Worm (Caenorhabditis elegans) whole organism, late embryonic: ENCODE measurements around the gene sri-6.

Experiments used
- C08G9.2 ChIP-seq: sonication (generic microtip); optimal IDR thresholded peaks from 2 replicates; lab custom pipeline; 2016; ENCODE audit warnings: mild to moderate bottlenecking, missing genetic modification characterization, moderate library complexity, missing compliant biosample characterization
- F13H6.1 ChIP-seq: sonication (generic microtip); optimal IDR thresholded peaks from 2 replicates; lab custom pipeline; 2016; ENCODE audit warnings: missing genetic modification characterization, missing compliant biosample characterization
- K02D7.2 ChIP-seq: sonication (generic microtip); optimal IDR thresholded peaks from 2 replicates; lab custom pipeline; 2017; ENCODE audit warnings: mild to moderate bottlenecking, missing genetic modification characterization, missing compliant biosample characterization
- ahr-1 ChIP-seq: sonication (generic microtip); optimal IDR thresholded peaks from 2 replicates; lab custom pipeline; 2016; ENCODE audit warnings: missing genetic modification characterization, missing compliant biosample characterization
- ama-1 ChIP-seq: fragments of 150-350 bp; optimal IDR thresholded peaks from 2 replicates; lab custom pipeline; 2014
- ceh-18 ChIP-seq: sonication (generic microtip); optimal IDR thresholded peaks from 2 replicates; lab custom pipeline; 2016; ENCODE audit warnings: missing genetic modification characterization, missing compliant biosample characterization
- ceh-2 ChIP-seq: sonication (generic microtip); optimal IDR thresholded peaks from 2 replicates; lab custom pipeline; 2016; ENCODE audit warnings: missing genotype, missing genetic modification characterization, missing compliant biosample characterization
- ceh-22 ChIP-seq: sonication (generic microtip); optimal IDR thresholded peaks from 2 replicates; lab custom pipeline; 2017; ENCODE audit warnings: missing biosample characterization, missing genetic modification characterization
- ceh-24 ChIP-seq: sonication (generic microtip); optimal IDR thresholded peaks from 2 replicates; lab custom pipeline; 2016; ENCODE audit warnings: mild to moderate bottlenecking, missing genetic modification characterization, missing compliant biosample characterization
- ceh-30 ChIP-seq: fragments of 150-350 bp; optimal IDR thresholded peaks from 2 replicates; lab custom pipeline; 2014; ENCODE audit warnings: missing biosample characterization, missing genetic modification characterization
- ceh-31 ChIP-seq: sonication (generic microtip); optimal IDR thresholded peaks from 2 replicates; lab custom pipeline; 2016; ENCODE audit warnings: missing genetic modification characterization, missing compliant biosample characterization
- ceh-45 ChIP-seq: fragments of 200-800 bp; sonication (Bioruptor generic); IDR thresholded peaks from 2 replicates; pipeline ENCODE4 v1.3.6; 2022; ENCODE audit warnings: missing genetic modification reagents, missing genetic modification characterization, missing compliant biosample characterization
- ceh-48 ChIP-seq: sonication (generic microtip); optimal IDR thresholded peaks from 2 replicates; lab custom pipeline; 2016; ENCODE audit warnings: missing genetic modification characterization, inconsistent platforms, missing compliant biosample characterization
- dve-1 ChIP-seq: sonication (generic microtip); optimal IDR thresholded peaks from 2 replicates; lab custom pipeline; 2017; ENCODE audit warnings: antibody characterized with exemption, mild to moderate bottlenecking, missing genetic modification characterization, missing compliant biosample characterization
- elt-4 ChIP-seq: sonication (generic microtip); optimal IDR thresholded peaks from 2 replicates; lab custom pipeline; 2016; ENCODE audit warnings: missing genetic modification characterization, missing compliant biosample characterization
- ets-4 ChIP-seq: sonication (generic microtip); optimal IDR thresholded peaks from 2 replicates; lab custom pipeline; 2016; ENCODE audit warnings: missing genetic modification characterization, missing compliant biosample characterization
- fax-1 ChIP-seq: sonication (generic microtip); optimal IDR thresholded peaks from 2 replicates; lab custom pipeline; 2016; ENCODE audit warnings: missing genotype, missing genetic modification characterization, missing compliant biosample characterization
- fkh-6 ChIP-seq: sonication (generic microtip); optimal IDR thresholded peaks from 2 replicates; lab custom pipeline; 2016; ENCODE audit warnings: missing genetic modification characterization, missing compliant biosample characterization
- hlh-13 ChIP-seq: fragments of 200-800 bp; sonication (Bioruptor generic); optimal IDR thresholded peaks from 2 replicates; lab custom pipeline; 2018; ENCODE audit warnings: mild to moderate bottlenecking, missing genetic modification characterization, missing compliant biosample characterization
- hlh-15 ChIP-seq: sonication (generic microtip); optimal IDR thresholded peaks from 2 replicates; lab custom pipeline; 2016; ENCODE audit warnings: missing genetic modification characterization, missing compliant biosample characterization
- hlh-30 ChIP-seq: sonication (generic microtip); optimal IDR thresholded peaks from 2 replicates; lab custom pipeline; 2017; ENCODE audit warnings: antibody characterized with exemption, missing genetic modification characterization, missing compliant biosample characterization; ENCODE audit not compliant: insufficient read depth
- hlh-6 ChIP-seq: sonication (generic microtip); optimal IDR thresholded peaks from 2 replicates; lab custom pipeline; 2016; ENCODE audit warnings: missing genotype, missing genetic modification characterization, missing compliant biosample characterization
- hlh-8 ChIP-seq: sonication (generic microtip); optimal IDR thresholded peaks from 2 replicates; lab custom pipeline; 2016; ENCODE audit warnings: missing genotype, missing genetic modification characterization, missing compliant biosample characterization
- lim-6 ChIP-seq: sonication (generic microtip); optimal IDR thresholded peaks from 2 replicates; lab custom pipeline; 2016; ENCODE audit warnings: missing genetic modification characterization, missing compliant biosample characterization
- lin-11 ChIP-seq: fragments of 200-800 bp; sonication (Bioruptor generic); optimal IDR thresholded peaks from 2 replicates; lab custom pipeline; 2018; ENCODE audit warnings: mild to moderate bottlenecking, missing genetic modification characterization, missing compliant biosample characterization
- nfya-1 ChIP-seq: sonication (generic microtip); optimal IDR thresholded peaks from 2 replicates; lab custom pipeline; 2017; ENCODE audit warnings: missing genetic modification characterization, mild to moderate bottlenecking, missing compliant biosample characterization, antibody characterized with exemption, moderate library complexity
- nhr-11 ChIP-seq: fragments of 150-350 bp; optimal IDR thresholded peaks from 2 replicates; lab custom pipeline; 2014; ENCODE audit warnings: missing biosample characterization, missing genetic modification characterization
- nhr-232 ChIP-seq: sonication (generic microtip); optimal IDR thresholded peaks from 2 replicates; lab custom pipeline; 2016; ENCODE audit warnings: missing genetic modification characterization, missing compliant biosample characterization
- npax-4 ChIP-seq: sonication (generic microtip); optimal IDR thresholded peaks from 2 replicates; lab custom pipeline; 2016; ENCODE audit warnings: missing genetic modification characterization, missing compliant biosample characterization
- pax-1 ChIP-seq: fragments of 150-350 bp; optimal IDR thresholded peaks from 2 replicates; lab custom pipeline; 2014; ENCODE audit warnings: missing biosample characterization, missing genetic modification characterization
- pha-2 ChIP-seq: sonication (generic microtip); optimal IDR thresholded peaks from 2 replicates; lab custom pipeline; 2017; ENCODE audit warnings: mild to moderate bottlenecking, missing genetic modification characterization, missing compliant biosample characterization
- pha-4 ChIP-seq: fragments of 150-350 bp; optimal IDR thresholded peaks from 2 replicates; lab custom pipeline; 2018; ENCODE audit warnings: missing biosample characterization, missing genetic modification reagents, missing genetic modification characterization
- rnt-1 ChIP-seq: sonication (generic microtip); optimal IDR thresholded peaks from 2 replicates; lab custom pipeline; 2016; ENCODE audit warnings: missing genetic modification characterization, missing compliant biosample characterization
- sox-4 ChIP-seq: sonication (generic microtip); optimal IDR thresholded peaks from 2 replicates; lab custom pipeline; 2017; ENCODE audit warnings: mild to moderate bottlenecking, missing genetic modification characterization, inconsistent platforms, missing compliant biosample characterization
- syd-9 ChIP-seq: sonication (generic microtip); optimal IDR thresholded peaks from 2 replicates; lab custom pipeline; 2016; ENCODE audit warnings: mild to moderate bottlenecking, missing genetic modification characterization, moderate library complexity, missing compliant biosample characterization
- unc-3 ChIP-seq, 2 experiments: fragments of 200-800 bp in 1 of 2; sonication (Bioruptor generic) in 1 of 2; sonication (generic microtip) in 1 of 2; conservative IDR thresholded peaks in 1 of 2; optimal IDR thresholded peaks in 1 of 2; 2 replicates each; pipeline versions ENCODE4 v1.3.6 to Lab custom; 2016 to 2022; ENCODE audit warnings: missing compliant biosample characterization in 2 of 2, missing genetic modification characterization in 2 of 2, missing genetic modification reagents in 1 of 2
- unc-55 ChIP-seq: sonication (generic microtip); optimal IDR thresholded peaks from 2 replicates; lab custom pipeline; 2017; ENCODE audit warnings: missing biosample characterization, missing genetic modification reagents, missing genetic modification characterization

The sri-6 gene

ce11 chrV:13197823-13198222 is 12.3 kb downstream of the sri-6 start, which contains the start of gene F57B1.9:
F57B1.9 (minus strand) TSS chrV:13197923.
- TF ChIP-seq pax-1 (tag; lab: Kevin White, UChicago) = no peak
- TF ChIP-seq ceh-24 (tag; lab: Kevin White, UChicago) = no peak
- TF ChIP-seq lim-6 (tag; lab: Kevin White, UChicago) = no peak
- TF ChIP-seq ceh-2 (tag; lab: Kevin White, UChicago) = no peak
- no peak for TF ChIP-seq rnt-1
- TF ChIP-seq hlh-15 (tag; lab: Kevin White, UChicago) = no peak
- TF ChIP-seq pha-2 (tag; lab: Kevin White, UChicago) = no peak
- TF ChIP-seq fax-1 (tag; lab: Kevin White, UChicago) = no peak
- TF ChIP-seq dve-1 (tag; lab: Kevin White, UChicago) = no peak
- TF ChIP-seq sox-4 = no peak
- no peak for TF ChIP-seq unc-3 (GFP tag; conservative IDR thresholded peaks at IDR 0.05; lab: Robert Waterston, UW)
- no peak for TF ChIP-seq unc-3 (tag; optimal IDR thresholded peaks at IDR 0.05; lab: Kevin White, UChicago)
- TF ChIP-seq lin-11 (tag; lab: Kevin White, UChicago) = no peak
- TF ChIP-seq npax-4 (tag; lab: Kevin White, UChicago) = no peak
- no peak for TF ChIP-seq hlh-30 (tag; lab: Kevin White, UChicago)
- no peak for TF ChIP-seq ceh-30
- TF ChIP-seq ama-1 = no peak

ce11 chrV:13200609-13201008 is 15.1 kb downstream of the sri-6 start:
- no peak for TF ChIP-seq syd-9
- TF ChIP-seq ceh-18 (tag; lab: Kevin White, UChicago) = no peak
- TF ChIP-seq elt-4 (tag; lab: Kevin White, UChicago) = no peak
- TF ChIP-seq nfya-1 = no peak
- no peak for TF ChIP-seq unc-3 (GFP tag; conservative IDR thresholded peaks at IDR 0.05; lab: Robert Waterston, UW)
- TF ChIP-seq unc-3 (tag; optimal IDR thresholded peaks at IDR 0.05; lab: Kevin White, UChicago) = no peak
- no peak for TF ChIP-seq ceh-48 (tag; lab: Kevin White, UChicago)
- no peak for TF ChIP-seq ets-4 (tag; lab: Kevin White, UChicago)
- no peak for TF ChIP-seq hlh-6 (tag; lab: Kevin White, UChicago)
- no peak for TF ChIP-seq ceh-2 (tag; lab: Kevin White, UChicago)
- no peak for TF ChIP-seq nhr-232 (tag; lab: Kevin White, UChicago)
- no peak for TF ChIP-seq ceh-24 (tag; lab: Kevin White, UChicago)
- TF ChIP-seq ceh-31 = no peak
- TF ChIP-seq pha-4 (tag; lab: Kevin White, UChicago) = no peak
- no peak for TF ChIP-seq ceh-45
- no peak for TF ChIP-seq lim-6 (tag; lab: Kevin White, UChicago)
- TF ChIP-seq pax-1 (tag; lab: Kevin White, UChicago) = no peak
- TF ChIP-seq nhr-11 (tag; lab: Kevin White, UChicago) = no peak
- TF ChIP-seq ceh-22 (tag; lab: Kevin White, UChicago) = no peak
- TF ChIP-seq C08G9.2 (tag; lab: Kevin White, UChicago) = no peak
- no peak for TF ChIP-seq F13H6.1 (tag; lab: Kevin White, UChicago)
- TF ChIP-seq, all 69 proteins: peak for 0

DNA sequence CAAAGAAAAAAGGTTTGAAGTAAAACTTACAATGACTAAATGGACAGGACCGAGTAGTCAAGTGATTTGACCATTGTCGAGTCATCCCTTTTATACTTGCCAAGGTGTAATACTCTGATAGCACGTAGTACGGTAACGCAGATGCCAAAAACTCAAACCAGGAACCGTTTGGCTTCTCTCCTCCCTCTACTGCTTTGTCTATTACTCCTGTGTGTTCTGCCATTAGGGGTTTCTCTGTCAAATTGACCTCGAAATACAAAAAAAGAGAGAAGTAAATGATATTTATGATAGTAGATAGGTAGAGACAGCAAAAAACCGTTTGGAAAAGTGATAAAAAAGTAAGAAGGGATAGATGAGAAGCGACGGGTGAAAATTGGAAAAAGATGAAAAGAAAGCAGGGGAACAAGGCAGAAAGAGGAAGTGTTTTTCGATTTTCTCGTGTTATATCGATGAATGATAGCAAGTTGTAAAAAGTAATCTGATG is 16.7 kb downstream of the sri-6 start, which contains the start of the genes col-159 and col-160:
TSS of gene col-159 (minus strand) at position 51 of the 484 bp plus-strand sequence.
TSS of gene col-160 (minus strand) at position 63 of the 484 bp plus-strand sequence.
- TF ChIP-seq K02D7.2 (tag; lab: Kevin White, UChicago) = no peak
- no peak for TF ChIP-seq hlh-8 (tag; lab: Kevin White, UChicago)
- TF ChIP-seq fkh-6 (tag; lab: Kevin White, UChicago) = no peak
- TF ChIP-seq C08G9.2 (tag; lab: Kevin White, UChicago) = no peak
- no peak for TF ChIP-seq hlh-15 (tag; lab: Kevin White, UChicago)
- TF ChIP-seq syd-9 = no peak
- no peak for TF ChIP-seq lim-6 (tag; lab: Kevin White, UChicago)
- no peak for TF ChIP-seq ahr-1
- TF ChIP-seq unc-55 (GFP tag; lab: Kevin White, UChicago) = no peak
- no peak for TF ChIP-seq pha-4 (tag; lab: Kevin White, UChicago)
- no peak for TF ChIP-seq ceh-22 (tag; lab: Kevin White, UChicago)
- no peak for TF ChIP-seq hlh-13 (GFP tag; lab: Kevin White, UChicago)
- TF ChIP-seq, all 69 proteins: peak for 0
